Worm (Caenorhabditis elegans) whole organism, L3 larva: Measurements from ENCODE around the gene F45E4.6.
A peak's percentile ranks its signal among the peaks of the same experiment; 100 is the strongest.

Source experiments
- R02D3.7 ChIP-seq: fragments of 150-350 bp; optimal IDR thresholded peaks from 2 replicates; lab custom pipeline; 2014; ENCODE audit warnings: missing biosample characterization, missing genetic modification characterization
- ZK546.5 ChIP-seq: sonication (generic microtip); optimal IDR thresholded peaks from 2 replicates; lab custom pipeline; 2017; ENCODE audit warnings: missing biosample characterization, missing genetic modification characterization
- aly-2 ChIP-seq: fragments of 150-350 bp; optimal IDR thresholded peaks from 2 replicates; lab custom pipeline; 2014; ENCODE audit warnings: missing biosample characterization, missing genetic modification characterization
- ama-1 ChIP-seq: fragments of 150-350 bp; optimal IDR thresholded peaks from 2 replicates; lab custom pipeline; 2018
- ceh-16 ChIP-seq: sonication (generic microtip); optimal IDR thresholded peaks from 2 replicates; lab custom pipeline; 2017; ENCODE audit warnings: missing biosample characterization, missing genetic modification characterization
- ceh-28 ChIP-seq: fragments of 150-350 bp; optimal IDR thresholded peaks from 2 replicates; lab custom pipeline; 2014; ENCODE audit warnings: missing biosample characterization, missing genetic modification reagents, missing genetic modification characterization
- ceh-82 ChIP-seq: fragments of 150-350 bp; optimal IDR thresholded peaks from 2 replicates; lab custom pipeline; 2014; ENCODE audit warnings: missing biosample characterization, missing genetic modification characterization
- ceh-9 ChIP-seq: sonication (generic microtip); optimal IDR thresholded peaks from 2 replicates; lab custom pipeline; 2018; ENCODE audit warnings: missing biosample characterization, missing genetic modification characterization
- daf-12 ChIP-seq: fragments of 150-350 bp; optimal IDR thresholded peaks from 2 replicates; lab custom pipeline; 2014; ENCODE audit warnings: missing biosample characterization, missing genetic modification reagents, missing genetic modification characterization
- egl-27 ChIP-seq: sonication (generic microtip); optimal IDR thresholded peaks from 4 replicates; lab custom pipeline; 2017; ENCODE audit warnings: missing biosample characterization, missing genetic modification reagents, missing genetic modification characterization
- egl-5 ChIP-seq: fragments of 150-350 bp; optimal IDR thresholded peaks from 2 replicates; lab custom pipeline; 2017; ENCODE audit warnings: missing biosample characterization, missing genetic modification reagents, missing genetic modification characterization, inconsistent platforms
- elt-2 ChIP-seq: sonication (generic microtip); optimal IDR thresholded peaks from 2 replicates; lab custom pipeline; 2016; ENCODE audit warnings: missing genetic modification reagents, mild to moderate bottlenecking, missing genetic modification characterization, missing compliant biosample characterization
- elt-3 ChIP-seq, 3 experiments: fragments of 150-350 bp in 1 of 3; sonication (generic microtip) in 2 of 3; optimal IDR thresholded peaks; 2 replicates in 2 of 3; 4 replicates in 1 of 3; lab custom pipeline; 2014 to 2017; ENCODE audit warnings: missing biosample characterization in 3 of 3, missing genetic modification characterization in 3 of 3
- fkh-10 ChIP-seq: sonication (generic microtip); optimal IDR thresholded peaks from 2 replicates; lab custom pipeline; 2017; ENCODE audit warnings: missing biosample characterization, missing genetic modification reagents, missing genetic modification characterization
- fkh-2 ChIP-seq: fragments of 150-350 bp; optimal IDR thresholded peaks from 2 replicates; lab custom pipeline; 2014; ENCODE audit warnings: missing biosample characterization, missing genetic modification reagents, missing genetic modification characterization
- fos-1 ChIP-seq: fragments of 150-350 bp; optimal IDR thresholded peaks from 2 replicates; lab custom pipeline; 2014; ENCODE audit warnings: missing biosample characterization, missing genetic modification characterization
- lin-15B ChIP-seq: fragments of 150-350 bp; optimal IDR thresholded peaks from 2 replicates; lab custom pipeline; 2014; ENCODE audit warnings: missing biosample characterization, missing genetic modification characterization
- lin-39 ChIP-seq: fragments of 150-350 bp; optimal IDR thresholded peaks from 2 replicates; lab custom pipeline; 2018; ENCODE audit warnings: missing biosample characterization, missing genetic modification reagents, missing genetic modification characterization
- mdl-1 ChIP-seq: fragments of 150-350 bp; optimal IDR thresholded peaks from 2 replicates; lab custom pipeline; 2014; ENCODE audit warnings: missing biosample characterization, missing genetic modification characterization
- mml-1 ChIP-seq: fragments of 150-350 bp; sonication (generic microtip); optimal IDR thresholded peaks from 3 replicates; lab custom pipeline; 2014; ENCODE audit warnings: missing biosample characterization, missing genetic modification characterization
- nfya-1 ChIP-seq: sonication (generic microtip); optimal IDR thresholded peaks from 2 replicates; lab custom pipeline; 2017; ENCODE audit warnings: missing genetic modification characterization, mild to moderate bottlenecking, missing compliant biosample characterization, antibody characterized with exemption, moderate library complexity; ENCODE audit not compliant: insufficient read depth
- nhr-12 ChIP-seq: fragments of 150-350 bp; optimal IDR thresholded peaks from 2 replicates; lab custom pipeline; 2014; ENCODE audit warnings: missing biosample characterization, missing genetic modification characterization
- nhr-23 ChIP-seq: fragments of 150-350 bp; optimal IDR thresholded peaks from 2 replicates; lab custom pipeline; 2014; ENCODE audit warnings: missing biosample characterization, missing genetic modification reagents, missing genetic modification characterization
- nhr-25 ChIP-seq: sonication (generic microtip); optimal IDR thresholded peaks from 2 replicates; lab custom pipeline; 2017; ENCODE audit warnings: missing biosample characterization, missing genetic modification characterization
- nhr-28 ChIP-seq: fragments of 150-350 bp; optimal IDR thresholded peaks from 2 replicates; lab custom pipeline; 2014; ENCODE audit warnings: missing biosample characterization, missing genetic modification characterization
- nhr-67 ChIP-seq: fragments of 150-350 bp; optimal IDR thresholded peaks from 2 replicates; lab custom pipeline; 2014; ENCODE audit warnings: missing biosample characterization, missing genetic modification characterization
- sea-2 ChIP-seq: fragments of 150-350 bp; sonication (generic microtip); optimal IDR thresholded peaks from 4 replicates; lab custom pipeline; 2014; ENCODE audit warnings: missing biosample characterization, missing genetic modification reagents, missing genetic modification characterization
- snpc-4 ChIP-seq: fragments of 150-350 bp; optimal IDR thresholded peaks from 2 replicates; lab custom pipeline; 2014; ENCODE audit warnings: missing biosample characterization, missing genetic modification characterization
- tbx-2 ChIP-seq: sonication (generic microtip); optimal IDR thresholded peaks from 2 replicates; lab custom pipeline; 2016; ENCODE audit warnings: mild to moderate bottlenecking, missing genetic modification characterization, missing compliant biosample characterization
- unc-39 ChIP-seq: sonication (generic microtip); optimal IDR thresholded peaks from 4 replicates; lab custom pipeline; 2017; ENCODE audit warnings: missing biosample characterization, missing genetic modification characterization
- zag-1 ChIP-seq: fragments of 150-350 bp; optimal IDR thresholded peaks from 2 replicates; lab custom pipeline; 2014; ENCODE audit warnings: missing biosample characterization, missing genetic modification characterization
- ztf-11 ChIP-seq: fragments of 150-350 bp; optimal IDR thresholded peaks from 2 replicates; lab custom pipeline; 2014; ENCODE audit warnings: missing biosample characterization, missing genetic modification characterization

The F45E4.6 gene

DNA sequence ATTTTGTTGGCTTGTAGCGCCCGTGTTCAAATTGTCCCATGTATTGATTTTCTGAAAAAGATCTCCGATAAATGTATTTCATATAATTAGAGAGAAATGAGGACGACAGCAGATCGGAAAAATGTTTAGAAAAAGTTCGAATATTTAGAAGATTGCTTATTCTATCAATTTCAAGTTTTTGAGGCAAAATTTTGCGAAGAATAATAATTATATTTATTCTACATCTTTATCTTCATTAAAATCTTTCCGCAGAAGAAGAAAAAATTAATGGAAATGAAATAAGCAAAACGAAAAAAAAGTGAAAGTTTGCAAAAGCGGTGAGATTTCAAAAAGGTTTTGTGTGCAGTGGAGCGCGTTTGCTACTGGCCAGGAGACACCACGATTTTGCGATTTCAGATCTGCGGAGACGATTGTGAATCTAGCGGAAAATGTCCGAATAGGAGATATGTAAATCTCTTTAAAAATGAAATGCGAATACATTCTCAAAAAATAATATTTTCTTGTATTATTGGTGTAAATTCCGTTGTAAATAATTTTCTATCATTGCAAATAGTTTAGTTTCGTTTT lies 21.9 kb upstream of the F45E4.6 start, which contains the start of gene nrde-4 (continued):
- TF ChIP-seq R02D3.7 (peak; percentile 30), nhr-12 (tag; lab: Kevin White, UChicago) (no peak), fkh-10 (no peak), ZK546.5 (no peak), elt-3 (tag; optimal IDR thresholded peaks at IDR 0.05; lab: Kevin White, UChicago) (peak in 1 of 3 experiments; percentile 25), mdl-1 (no peak), nhr-25 (tag; lab: Kevin White, UChicago) (peak; percentile 84), egl-27 (no peak), ama-1 (lab: Kevin White, UChicago) (no peak), fkh-2 (tag; lab: Kevin White, UChicago) (no peak), ceh-9 (tag; lab: Kevin White, UChicago) (no peak), nhr-28 (tag; lab: Kevin White, UChicago) (no peak), tbx-2 (tag; lab: Kevin White, UChicago) (no peak), lin-39 (peak; percentile 69), aly-2 (tag; lab: Kevin White, UChicago) (no peak)
- TF ChIP-seq, all 47 proteins: peak for 15

DNA sequence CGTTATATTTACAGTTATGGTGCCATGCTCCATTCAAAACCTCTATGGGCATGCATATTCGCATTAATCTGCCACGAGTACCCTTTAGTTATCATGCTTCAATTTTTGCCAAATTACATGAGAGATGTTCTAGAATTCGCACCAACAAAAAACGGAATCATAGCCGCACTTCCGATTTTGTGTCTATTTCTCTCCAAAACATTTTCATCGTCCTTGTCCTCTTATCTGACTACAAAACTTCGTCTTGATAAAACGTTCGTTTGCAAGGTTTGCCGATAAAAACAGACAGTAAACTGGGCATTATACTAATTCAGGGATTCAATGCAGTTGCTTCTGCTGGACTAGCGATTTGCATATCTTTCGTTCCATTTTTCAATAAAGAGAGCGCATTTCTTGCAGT lies 20.9 kb upstream of the F45E4.6 start:
- peak; percentile 38 for TF ChIP-seq elt-2
- no peak for TF ChIP-seq ama-1 (lab: Kevin White, UChicago)
- TF ChIP-seq aly-2 (tag; lab: Kevin White, UChicago), result no peak
- TF ChIP-seq egl-27, result no peak

DNA sequence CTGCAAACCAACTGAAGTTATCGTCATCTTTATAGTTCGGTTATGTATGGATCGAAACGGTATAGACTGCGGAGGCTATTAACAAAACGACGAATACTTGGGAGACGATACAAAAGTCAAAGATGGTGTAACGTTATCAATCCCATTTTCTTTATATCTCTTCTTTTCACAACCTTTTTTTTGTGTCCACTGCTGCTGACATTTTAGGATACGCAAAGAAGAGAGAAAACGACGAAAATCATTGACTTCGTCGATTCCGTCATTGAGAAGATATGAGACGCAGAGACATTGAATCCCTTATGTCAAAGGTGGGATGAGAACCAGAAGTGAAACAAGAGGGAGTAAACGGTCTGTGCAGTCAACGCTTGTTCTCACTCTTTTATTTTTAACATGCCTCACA lies 18.8 kb upstream of the F45E4.6 start, which contains the start of gene cima-1:
cima-1 (plus strand) TSS at position 340 of the 400 bp plus-strand sequence.
- no peak for TF ChIP-seq ZK546.5
- TF ChIP-seq lin-15B (tag; lab: Kevin White, UChicago), result no peak
- TF ChIP-seq nhr-23 (tag; lab: Kevin White, UChicago), result peak; percentile 13
- peak; percentile 12 for TF ChIP-seq nhr-25 (tag; lab: Kevin White, UChicago)

DNA sequence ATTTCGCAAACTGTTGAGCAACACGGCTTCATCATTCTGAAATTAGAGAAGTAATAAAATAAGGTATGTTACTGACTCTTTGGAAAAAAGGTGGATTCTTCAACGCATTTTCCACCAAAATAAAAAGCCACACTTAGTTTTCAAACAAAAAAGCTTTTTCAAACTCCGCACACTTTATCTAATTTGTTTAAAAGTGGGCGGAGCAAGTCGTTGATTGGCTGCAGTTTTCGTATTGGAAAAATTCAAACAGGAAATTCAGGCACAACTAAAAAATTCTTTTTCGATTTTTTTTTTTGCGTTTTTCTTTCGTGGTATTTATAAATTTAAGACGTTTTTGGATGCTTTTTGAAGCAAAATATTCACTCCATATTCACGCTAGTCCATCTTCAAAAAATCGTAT lies 18.1 kb upstream of the F45E4.6 start:
- no peak for TF ChIP-seq egl-27
- TF ChIP-seq nfya-1 (tag; lab: Kevin White, UChicago), result peak; percentile 69

DNA sequence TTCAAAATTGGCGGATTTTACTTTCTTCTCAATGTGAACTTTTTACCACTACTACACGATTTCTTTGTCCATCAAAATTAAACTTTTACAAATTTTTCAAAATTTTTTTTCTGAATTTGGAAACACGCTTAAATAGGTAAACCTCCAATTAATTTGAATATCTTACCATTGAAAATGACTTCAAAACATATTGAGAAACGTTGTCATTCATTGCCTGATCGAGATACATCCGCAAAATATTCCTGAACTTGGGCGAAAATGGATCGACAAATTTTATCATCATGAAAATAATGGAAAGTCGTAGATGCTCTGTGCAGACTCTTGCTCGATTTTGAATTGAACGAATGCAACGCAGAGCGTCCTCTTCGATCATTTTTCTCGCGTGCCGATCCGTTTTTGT lies 14.5 kb upstream of the F45E4.6 start:
- TF ChIP-seq tbx-2 (tag; lab: Kevin White, UChicago) (no peak), daf-12 (tag; lab: Kevin White, UChicago) (no peak), nhr-28 (tag; lab: Kevin White, UChicago) (no peak), ceh-82 (tag; lab: Kevin White, UChicago) (no peak)

DNA sequence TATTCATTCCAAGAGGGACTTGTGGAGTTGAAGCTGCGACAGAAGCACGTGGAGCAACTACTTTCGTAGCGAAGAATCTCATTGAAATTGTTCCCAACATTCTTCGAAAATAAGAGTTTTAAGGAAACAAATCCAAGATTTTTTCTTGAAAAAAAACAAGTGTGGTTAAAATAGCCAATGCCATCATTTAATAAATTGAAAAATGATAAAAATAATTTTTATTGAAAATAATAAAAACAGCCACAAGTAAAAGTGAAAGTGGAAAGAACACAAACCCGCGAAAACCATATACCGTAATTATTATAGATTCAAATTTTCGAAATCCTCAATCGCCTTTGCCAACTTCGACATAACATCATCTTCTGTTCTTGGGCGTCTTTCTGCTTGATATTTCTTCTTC lies 13.8 kb upstream of the F45E4.6 start, which contains the start of gene hmg-5:
hmg-5 (minus strand) TSS at position 101 of the 400 bp plus-strand sequence.
- TF ChIP-seq ama-1 (lab: Kevin White, UChicago) (no peak), R02D3.7 (no peak), egl-5 (tag; lab: Kevin White, UChicago) (no peak), ceh-82 (tag; lab: Kevin White, UChicago) (no peak), nhr-12 (tag; lab: Kevin White, UChicago) (no peak), daf-12 (tag; lab: Kevin White, UChicago) (no peak), nhr-23 (tag; lab: Kevin White, UChicago) (no peak), ztf-11 (tag; lab: Kevin White, UChicago) (no peak)

DNA sequence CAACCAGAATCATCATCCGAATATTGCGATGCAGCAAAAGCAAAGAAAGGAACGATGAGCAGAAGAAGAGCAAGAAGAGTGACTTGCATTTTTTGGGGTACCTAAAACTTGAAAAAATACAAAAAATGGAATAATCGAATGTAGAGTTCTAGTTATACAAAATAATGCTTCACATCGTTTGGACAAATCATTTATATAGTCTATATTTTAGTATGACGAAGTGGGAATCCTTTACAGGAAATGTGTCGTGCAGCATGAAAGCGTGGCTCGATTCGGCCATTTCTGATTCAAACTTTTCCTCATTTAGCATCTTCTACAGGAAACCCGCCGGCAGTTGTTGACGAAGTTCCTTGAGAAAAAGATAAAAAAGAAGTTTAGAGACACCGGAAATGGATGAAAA lies 10.6 kb upstream of the F45E4.6 start, which contains the start of gene nlp-20:
nlp-20 (minus strand) TSS at position 101 of the 400 bp plus-strand sequence.
- TF ChIP-seq sea-2 (GFP tag; lab: Kevin White, UChicago), result no peak
- no peak for TF ChIP-seq unc-39
- TF ChIP-seq egl-5 (tag; lab: Kevin White, UChicago), result no peak
- TF ChIP-seq fos-1, result no peak
- no peak for TF ChIP-seq ceh-28
- TF ChIP-seq R02D3.7, result no peak
- TF ChIP-seq ceh-9 (tag; lab: Kevin White, UChicago), result no peak
- no peak for TF ChIP-seq tbx-2 (tag; lab: Kevin White, UChicago)
- no peak for TF ChIP-seq snpc-4 (tag; lab: Kevin White, UChicago)
- TF ChIP-seq mml-1 (tag; lab: Kevin White, UChicago), result no peak
- no peak for TF ChIP-seq ceh-16 (tag; lab: Kevin White, UChicago)
- no peak for TF ChIP-seq lin-39
- no peak for TF ChIP-seq zag-1 (tag; lab: Kevin White, UChicago)
- no peak for TF ChIP-seq nhr-67 (tag; lab: Kevin White, UChicago)
- TF ChIP-seq nhr-25 (tag; lab: Kevin White, UChicago), result no peak
